Worm (Caenorhabditis elegans) whole organism, mixed stage, embryonic: ENCODE data around the gene tag-180.
A peak's percentile ranks its signal among the peaks of the same experiment; 100 is the strongest.

ENCODE experiments used
- hlh-1 ChIP-seq: fragments of 150-350 bp; optimal IDR thresholded peaks from 2 replicates; lab custom pipeline; 2014; ENCODE audit warnings: missing biosample characterization, missing genetic modification reagents, missing genetic modification characterization
- lin-13 ChIP-seq: fragments of 150-350 bp; optimal IDR thresholded peaks from 2 replicates; lab custom pipeline; 2014; ENCODE audit warnings: missing biosample characterization, missing genetic modification characterization
- unc-120 ChIP-seq: sonication (generic microtip); optimal IDR thresholded peaks from 2 replicates; lab custom pipeline; 2017; ENCODE audit warnings: missing genetic modification characterization, missing compliant biosample characterization; ENCODE audit not compliant: poor library complexity, severe bottlenecking
- unc-62 ChIP-seq: fragments of 150-350 bp; optimal IDR thresholded peaks from 2 replicates; lab custom pipeline; 2014; ENCODE audit warnings: missing biosample characterization, missing genetic modification reagents, missing genetic modification characterization

tag-180 gene

ce11 chrII:11274876-11275275 is 54.4 kb downstream of the tag-180 start:
- TF ChIP-seq unc-62 (GFP tag; lab: Kevin White, UChicago) (peak; percentile 63), hlh-1 (tag; lab: Kevin White, UChicago) (peak; percentile 79), lin-13 (tag; lab: Kevin White, UChicago) (no peak), unc-120 (tag; lab: Kevin White, UChicago) (peak; percentile 24)
